Worm (Caenorhabditis elegans) whole organism, mixed stage, embryonic: ENCODE measurements around the gene F27C8.3.

Experiments used
- blmp-1 ChIP-seq: fragments of 150-350 bp; optimal IDR thresholded peaks from 2 replicates; lab custom pipeline; 2014; ENCODE audit warnings: missing biosample characterization, missing genetic modification characterization
- hlh-1 ChIP-seq: fragments of 150-350 bp; optimal IDR thresholded peaks from 2 replicates; lab custom pipeline; 2014; ENCODE audit warnings: missing biosample characterization, missing genetic modification reagents, missing genetic modification characterization
- lin-13 ChIP-seq: fragments of 150-350 bp; optimal IDR thresholded peaks from 2 replicates; lab custom pipeline; 2014; ENCODE audit warnings: missing biosample characterization, missing genetic modification characterization
- mep-1 ChIP-seq: fragments of 150-350 bp; optimal IDR thresholded peaks from 2 replicates; lab custom pipeline; 2017; ENCODE audit warnings: missing biosample characterization, missing genetic modification reagents, missing genetic modification characterization, inconsistent platforms
- nhr-28 ChIP-seq: fragments of 150-350 bp; optimal IDR thresholded peaks from 2 replicates; lab custom pipeline; 2014; ENCODE audit warnings: missing biosample characterization, missing genetic modification characterization
- sptf-1 ChIP-seq: sonication (generic microtip); optimal IDR thresholded peaks from 2 replicates; lab custom pipeline; 2017; ENCODE audit warnings: mild to moderate bottlenecking, missing genetic modification characterization, moderate library complexity, missing compliant biosample characterization
- unc-39 ChIP-seq: fragments of 150-350 bp; optimal IDR thresholded peaks from 2 replicates; lab custom pipeline; 2014; ENCODE audit warnings: missing biosample characterization, missing genetic modification characterization
- unc-62 ChIP-seq: fragments of 150-350 bp; optimal IDR thresholded peaks from 2 replicates; lab custom pipeline; 2014; ENCODE audit warnings: missing biosample characterization, missing genetic modification reagents, missing genetic modification characterization
- ztf-11 ChIP-seq: fragments of 150-350 bp; optimal IDR thresholded peaks from 2 replicates; lab custom pipeline; 2014; ENCODE audit warnings: missing biosample characterization, missing genetic modification characterization

ce11 chrIV:9624275-9624674 is 28.6 kb upstream of the F27C8.3 start, which contains the start of gene W09C2.8:
- no peak for TF ChIP-seq sptf-1 (tag; lab: Kevin White, UChicago)
- TF ChIP-seq unc-62 (GFP tag; lab: Kevin White, UChicago) = no peak
- no peak for TF ChIP-seq blmp-1
- TF ChIP-seq hlh-1 (tag; lab: Kevin White, UChicago) = no peak
- no peak for TF ChIP-seq lin-13 (tag; lab: Kevin White, UChicago)
- TF ChIP-seq ztf-11 = no peak
- TF ChIP-seq nhr-28 (tag; lab: Kevin White, UChicago) = no peak
- no peak for TF ChIP-seq unc-39 (tag; lab: Kevin White, UChicago)
- no peak for TF ChIP-seq mep-1 (tag; lab: Kevin White, UChicago)
